Worm (Caenorhabditis elegans) whole organism, mixed stage, embryonic: ENCODE data around the gene F10C1.23.

Experiments
- ceh-39 ChIP-seq: fragments of 150-350 bp; optimal IDR thresholded peaks from 2 replicates; lab custom pipeline; 2014; ENCODE audit warnings: missing biosample characterization, missing genetic modification characterization
- cnd-1 ChIP-seq: fragments of 200-800 bp; sonication (Bioruptor generic); optimal IDR thresholded peaks from 2 replicates; lab custom pipeline; 2018; ENCODE audit warnings: mild to moderate bottlenecking, missing genetic modification characterization, missing compliant biosample characterization
- pha-4 ChIP-seq: fragments of 150-350 bp; optimal IDR thresholded peaks from 2 replicates; lab custom pipeline; 2018; ENCODE audit warnings: missing biosample characterization, missing genetic modification reagents, missing genetic modification characterization
- sptf-1 ChIP-seq: sonication (generic microtip); optimal IDR thresholded peaks from 2 replicates; lab custom pipeline; 2017; ENCODE audit warnings: mild to moderate bottlenecking, missing genetic modification characterization, moderate library complexity, missing compliant biosample characterization
- unc-62 ChIP-seq: fragments of 150-350 bp; optimal IDR thresholded peaks from 2 replicates; lab custom pipeline; 2014; ENCODE audit warnings: missing biosample characterization, missing genetic modification reagents, missing genetic modification characterization

DNA sequence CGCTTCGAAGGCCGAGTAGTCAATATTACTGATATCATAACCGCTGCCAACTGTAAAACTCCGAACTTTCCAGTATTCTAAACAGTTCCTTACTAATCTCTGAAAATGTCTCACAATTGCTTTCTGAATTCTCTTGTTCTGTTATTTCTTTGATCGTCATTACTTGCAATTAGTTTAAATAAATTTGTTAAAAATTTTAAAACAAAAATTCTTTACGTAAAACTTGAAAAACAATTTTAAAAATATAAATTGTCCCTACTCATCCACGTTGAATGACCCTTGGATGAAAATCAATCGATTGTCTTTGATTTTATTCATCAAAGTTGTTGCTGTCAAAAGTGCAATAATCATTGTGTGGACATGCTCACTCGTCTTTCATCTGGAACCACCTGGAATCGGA, 36.4 kb downstream of the F10C1.23 start, which contains the start of gene acdh-8:
- no peak for TF ChIP-seq ceh-39 (tag; lab: Kevin White, UChicago)
- no peak for TF ChIP-seq pha-4 (tag; lab: Kevin White, UChicago)
- no peak for TF ChIP-seq cnd-1 (tag; lab: Kevin White, UChicago)
- no peak for TF ChIP-seq unc-62 (GFP tag; lab: Kevin White, UChicago)
- TF ChIP-seq sptf-1 (tag; lab: Kevin White, UChicago), result no peak
